Worm (Caenorhabditis elegans): ENCODE results near the gene srt-42.

- TF ChIP-seq lsy-2 (tag; optimal IDR thresholded peaks at IDR 0.05), result no peak
- no peak for TF ChIP-seq nhr-237 (tag; optimal IDR thresholded peaks at IDR 0.05)
- no peak for TF ChIP-seq lin-39 (tag; optimal IDR thresholded peaks at IDR 0.05)
- no peak for TF ChIP-seq ceh-82 (tag; optimal IDR thresholded peaks at IDR 0.05)
- no peak for TF ChIP-seq unc-62 (GFP tag; optimal IDR thresholded peaks at IDR 0.05 in 1 of 2)
- TF ChIP-seq unc-62 (tag; optimal IDR thresholded peaks at IDR 0.05), result no peak
- no peak for TF ChIP-seq fkh-10 (GFP tag; optimal IDR thresholded peaks at IDR 0.05)
- no peak for TF ChIP-seq ces-1 (GFP tag; optimal IDR thresholded peaks at IDR 0.05)
These were observed 34.5 kb downstream of the srt-42 start, which contains the start of gene T10B5.8 for ce11 chrV:1841744-1842143.
